Fruit fly (Drosophila melanogaster): Measurements from ENCODE around the gene wntD.

- no peak for TF ChIP-seq Mnt (GFP tag; optimal IDR thresholded peaks at IDR 0.05)
- TF ChIP-seq CG11617 (GFP tag; optimal IDR thresholded peaks at IDR 0.05): no peak
- TF ChIP-seq CG12768 (GFP tag; optimal IDR thresholded peaks at IDR 0.05): no peak
- TF ChIP-seq toe (GFP tag; optimal IDR thresholded peaks at IDR 0.05): no peak
- TF ChIP-seq Hr96 (GFP tag; optimal IDR thresholded peaks at IDR 0.05): no peak
- no peak for TF ChIP-seq ovo (GFP tag; optimal IDR thresholded peaks at IDR 0.05)
Measured at dm6 chr3R:13271758-13272157, 21.2 kb downstream of the wntD start, which contains the start of gene TBC1D5.
